Fruit fly (Drosophila melanogaster) whole organism, embryonic: Measurements from ENCODE around the gene CG7991.

ENCODE experiments used
- CG2120 ChIP-seq: fragments of 200-800 bp; sonication (Bioruptor generic); optimal IDR thresholded peaks from 3 replicates; lab custom pipeline; 2016; ENCODE audit warnings: missing biosample characterization, missing genetic modification characterization
- CG2889 ChIP-seq: fragments of 200-800 bp; sonication (Bioruptor generic); IDR thresholded peaks from 3 replicates; pipeline ENCODE4 v1.3.6; 2022; ENCODE audit warnings: missing biosample characterization, missing genetic modification characterization
- CG4707 ChIP-seq: fragments of 200-800 bp; sonication (Bioruptor generic); optimal IDR thresholded peaks from 2 replicates; lab custom pipeline; 2018; ENCODE audit warnings: missing biosample characterization, mild to moderate bottlenecking, missing genetic modification characterization, moderate library complexity
- CG4730 ChIP-seq: fragments of 200-800 bp; sonication (Bioruptor generic); IDR thresholded peaks from 2 replicates; pipeline ENCODE4 v1.3.6; 2022; ENCODE audit warnings: missing biosample characterization, missing genetic modification characterization
- CG8944 ChIP-seq: fragments of 200-800 bp; sonication (Bioruptor generic); optimal IDR thresholded peaks from 3 replicates; lab custom pipeline; 2016; ENCODE audit warnings: missing biosample characterization, missing genetic modification characterization
- HHEX ChIP-seq: fragments of 200-800 bp; sonication (Bioruptor generic); optimal IDR thresholded peaks from 3 replicates; lab custom pipeline; 2017; ENCODE audit warnings: missing biosample characterization, mild to moderate bottlenecking, missing genetic modification characterization, missing genetic modification reagents
- dan ChIP-seq: fragments of 200-800 bp; sonication (Bioruptor generic); IDR thresholded peaks from 2 replicates; pipeline ENCODE4 v1.3.6; 2022; ENCODE audit warnings: missing biosample characterization, missing genetic modification characterization
- esg ChIP-seq: fragments of 200-800 bp; sonication (Bioruptor generic); conservative IDR thresholded peaks from 2 replicates; pipeline ENCODE4 v1.3.6; 2022; ENCODE audit warnings: missing biosample characterization, missing genetic modification characterization
- ham ChIP-seq: fragments of 200-800 bp; sonication (Bioruptor generic); IDR thresholded peaks from 2 replicates; pipeline ENCODE4 v1.3.6; 2022; ENCODE audit warnings: missing biosample characterization, missing genetic modification characterization
- kay ChIP-seq: fragments of 200-800 bp; sonication (Bioruptor generic); optimal IDR thresholded peaks from 2 replicates; lab custom pipeline; 2016; ENCODE audit warnings: missing biosample characterization, missing genetic modification characterization
- mld ChIP-seq: fragments of 200-800 bp; sonication (Bioruptor generic); IDR thresholded peaks from 3 replicates; pipeline ENCODE4 v1.3.6; 2022; ENCODE audit warnings: missing biosample characterization, missing genetic modification characterization; ENCODE audit not compliant: partially characterized antibody
- onecut ChIP-seq: fragments of 200-800 bp; sonication (Bioruptor generic); IDR thresholded peaks from 2 replicates; pipeline ENCODE4 v1.3.6; 2022; ENCODE audit warnings: missing biosample characterization, missing genetic modification characterization
- prd ChIP-seq, 3 experiments: fragments of >200 bp in 2 of 3; fragments of 200-800 bp in 1 of 3; sonication (Bioruptor generic) in 1 of 3; optimal IDR thresholded peaks in 2 of 3; IDR thresholded peaks in 1 of 3; 2 replicates in 2 of 3; 3 replicates in 1 of 3; pipeline versions ENCODE4 v1.3.6 to Lab custom; 2017 to 2022; ENCODE audit warnings: missing biosample characterization in 1 of 3, missing genetic modification characterization in 1 of 3

DNA sequence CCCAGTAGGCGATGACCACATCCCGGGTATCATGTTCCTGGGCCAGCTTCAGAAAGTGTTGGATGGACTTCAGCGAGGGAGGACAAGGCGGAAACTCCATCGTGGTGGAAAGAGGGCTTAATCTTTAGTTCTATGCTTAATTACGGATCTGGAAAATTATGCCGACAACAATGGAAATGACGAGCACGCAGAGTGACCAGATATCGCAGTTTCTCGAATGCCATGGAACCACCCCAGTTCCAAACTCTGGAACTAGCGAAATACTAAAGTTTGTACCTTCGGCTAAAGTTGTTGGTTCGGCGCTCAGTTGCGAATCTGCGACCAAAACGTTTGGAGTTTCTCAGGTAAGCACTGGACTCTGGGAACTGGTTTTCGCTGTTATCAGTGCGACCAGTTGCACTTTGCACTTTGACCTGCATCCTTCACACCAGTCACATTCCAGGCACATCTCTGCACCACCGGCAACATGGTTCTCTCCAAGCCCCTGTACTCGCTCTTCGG, 21.8 kb upstream of the CG7991 start, which contains the start of the genes CG7970 and Vta1:
- TF ChIP-seq HHEX, result no peak
- TF ChIP-seq CG8944, result no peak
- TF ChIP-seq CG2889 (GFP tag; lab: Robert Waterston, UW), result no peak
- no peak for TF ChIP-seq prd (optimal IDR thresholded peaks at IDR 0.05; lab: Kevin White, UChicago)
- TF ChIP-seq prd (GFP tag; IDR thresholded peaks at IDR 0.05; lab: Robert Waterston, UW), result no peak
- no peak for TF ChIP-seq CG4730 (GFP tag; lab: Robert Waterston, UW)
- no peak for TF ChIP-seq kay
- no peak for TF ChIP-seq CG2120 (GFP tag; lab: Kevin White, UChicago)
- TF ChIP-seq onecut (GFP tag; lab: Robert Waterston, UW), result no peak
- TF ChIP-seq dan (GFP tag; lab: Robert Waterston, UW), result no peak
- no peak for TF ChIP-seq ham (GFP tag; lab: Robert Waterston, UW)
- TF ChIP-seq esg (GFP tag; lab: Robert Waterston, UW), result no peak
- TF ChIP-seq mld (GFP tag; lab: Robert Waterston, UW), result no peak
- no peak for TF ChIP-seq CG4707 (GFP tag; lab: Kevin White, UChicago)
